Fruit fly (Drosophila melanogaster): Measurements from ENCODE around the gene Sdic1.

Sdic1 gene

dm6 chrX:20173464-20173995 is 4.9 kb downstream of the Sdic1 start, which contains the start of gene AnxB10 (continued):
- TF ChIP-seq Hr4 (GFP tag; optimal IDR thresholded peaks at IDR 0.05) (peak; percentile 93), Smox (GFP tag; optimal IDR thresholded peaks at IDR 0.05) (peak; percentile 94), Met (GFP tag; optimal IDR thresholded peaks at IDR 0.05) (peak; percentile 96), CG6163 (GFP tag; IDR thresholded peaks at IDR 0.05) (peak; percentile 89), pdm3 (GFP tag; optimal IDR thresholded peaks at IDR 0.05) (peak; percentile 97), esn (GFP tag; optimal IDR thresholded peaks at IDR 0.05) (peak; percentile 96), Eip93F (GFP tag; optimal IDR thresholded peaks at IDR 0.05) (peak; percentile 81), CG31627 (GFP tag; optimal IDR thresholded peaks at IDR 0.05) (peak; percentile 95), Sox102F (GFP tag; optimal IDR thresholded peaks at IDR 0.05) (peak; percentile 94), CG3919 (GFP tag; optimal IDR thresholded peaks at IDR 0.05) (peak; percentile 96), CG11762 (GFP tag; optimal IDR thresholded peaks at IDR 0.05; ENCODE audit: insufficient read depth) (peak; percentile 94), Ets96B (tag; optimal IDR thresholded peaks at IDR 0.05) (peak; percentile 92), Blimp-1 (GFP tag; optimal IDR thresholded peaks at IDR 0.05) (peak; percentile 83), eg (GFP tag; IDR thresholded peaks at IDR 0.05) (peak; percentile 86; the same call in 2 of the 3 replicates), CG11902 (GFP tag; optimal IDR thresholded peaks at IDR 0.05) (peak; percentile 94), dac (GFP tag; optimal IDR thresholded peaks at IDR 0.05) (peak; percentile 90), Eip78C (GFP tag) (peak; percentile 99), CG3032 (tag; optimal IDR thresholded peaks at IDR 0.05) (peak; percentile 93), CG8632 (GFP tag; optimal IDR thresholded peaks at IDR 0.05) (peak; percentile 95), CG6854 (GFP tag; optimal IDR thresholded peaks at IDR 0.05) (peak; percentile 88), CG1621 (tag; optimal IDR thresholded peaks at IDR 0.05) (peak; percentile 81), CG16779 (tag; optimal IDR thresholded peaks at IDR 0.05) (peak; percentile 87), Gug (GFP tag; IDR thresholded peaks at IDR 0.05) (peak; percentile 90), achi (GFP tag; optimal IDR thresholded peaks at IDR 0.05) (peak; percentile 94), CG6276 (GFP tag; optimal IDR thresholded peaks at IDR 0.05) (peak; percentile 93), ss (GFP tag; optimal IDR thresholded peaks at IDR 0.05) (peak; percentile 82 to 92), Hr38 (GFP tag; optimal IDR thresholded peaks at IDR 0.05) (peak; percentile 32), CG7368 (GFP tag; optimal IDR thresholded peaks at IDR 0.05) (peak; percentile 93), Eip75B (GFP tag; optimal IDR thresholded peaks at IDR 0.05) (peak; percentile 95), OdsH (GFP tag; optimal IDR thresholded peaks at IDR 0.05) (peak; percentile 96), CG4318 (GFP tag; optimal IDR thresholded peaks at IDR 0.05) (peak; percentile 90), CG9139 (GFP tag; optimal IDR thresholded peaks at IDR 0.05) (peak; percentile 88), Sox15 (GFP tag; optimal IDR thresholded peaks at IDR 0.05) (peak; percentile 94), dsx (GFP tag; optimal IDR thresholded peaks at IDR 0.05; ENCODE audit: poor library complexity, severe bottlenecking) (peak; percentile 84), acj6 (GFP tag; optimal IDR thresholded peaks at IDR 0.05) (peak; percentile 95), Ets21C (GFP tag; optimal IDR thresholded peaks at IDR 0.05) (peak; percentile 92)

- TF ChIP-seq CG3032 (tag; optimal IDR thresholded peaks at IDR 0.05) = peak; percentile 25
- TF ChIP-seq dac (GFP tag; optimal IDR thresholded peaks at IDR 0.05) = no peak
- TF ChIP-seq CG6276 (GFP tag; optimal IDR thresholded peaks at IDR 0.05) = no peak
- TF ChIP-seq pdm3 (GFP tag; optimal IDR thresholded peaks at IDR 0.05) = no peak
- no peak for TF ChIP-seq CG32006 (GFP tag; optimal IDR thresholded peaks at IDR 0.05)
- TF ChIP-seq fkh (GFP tag; optimal IDR thresholded peaks at IDR 0.05) = peak; percentile 52
- no peak for TF ChIP-seq svp (GFP tag)
Measured at dm6 chrX:20169898-20170297, 8.5 kb downstream of the Sdic1 start, which contains the start of the genes CG9581 and CG9578. TSS of gene CG9581 (minus strand) at chrX:20169981. TSS of gene CG9578 (plus strand) at chrX:20170222.
